Fruit fly (Drosophila melanogaster) whole organism, embryonic: ENCODE measurements around the gene CG10383.
A peak's percentile ranks its signal among the peaks of the same experiment; 100 is the strongest.

ENCODE experiments used
- CG10959 ChIP-seq: fragments of 200-800 bp; sonication (Bioruptor generic); IDR thresholded peaks from 2 replicates; pipeline ENCODE4 v1.3.6; 2022; ENCODE audit warnings: missing biosample characterization, missing genetic modification characterization
- CG11398 ChIP-seq: fragments of 200-800 bp; sonication (Bioruptor generic); optimal IDR thresholded peaks from 2 replicates; lab custom pipeline; 2016; ENCODE audit warnings: missing biosample characterization, missing genetic modification characterization
- CG11504 ChIP-seq: fragments of 200-800 bp; sonication (Bioruptor generic); optimal IDR thresholded peaks from 3 replicates; lab custom pipeline; 2019; ENCODE audit warnings: missing biosample characterization, mild to moderate bottlenecking, missing genetic modification characterization, moderate library complexity
- CG11695 ChIP-seq: fragments of 200-800 bp; sonication (Bioruptor generic); IDR thresholded peaks from 3 replicates; pipeline ENCODE4 v1.3.6; 2022; ENCODE audit warnings: missing biosample characterization, missing genetic modification characterization
- CG12155 ChIP-seq: fragments of 200-800 bp; sonication (Bioruptor generic); optimal IDR thresholded peaks from 3 replicates; lab custom pipeline; 2016; ENCODE audit warnings: missing biosample characterization, missing genetic modification characterization
- CG12219 ChIP-seq: fragments of 200-800 bp; sonication (Bioruptor generic); optimal IDR thresholded peaks from 3 replicates; lab custom pipeline; 2018; ENCODE audit warnings: missing biosample characterization, mild to moderate bottlenecking, missing genetic modification characterization
- CG14667 ChIP-seq: fragments of 200-800 bp; sonication (Bioruptor generic); IDR thresholded peaks from 2 replicates; pipeline ENCODE4 v1.3.6; 2022; ENCODE audit warnings: missing biosample characterization, missing genetic modification characterization
- CG14710 ChIP-seq: fragments of 200-800 bp; sonication (Bioruptor generic); optimal IDR thresholded peaks from 3 replicates; lab custom pipeline; 2019; ENCODE audit warnings: missing biosample characterization, mild to moderate bottlenecking, missing genetic modification characterization, moderate library complexity
- CG15601 ChIP-seq: fragments of 200-800 bp; sonication (Bioruptor generic); optimal IDR thresholded peaks from 3 replicates; lab custom pipeline; 2019; ENCODE audit warnings: missing biosample characterization, mild to moderate bottlenecking, missing genetic modification characterization, moderate library complexity
- CG1603 ChIP-seq: fragments of 200-800 bp; sonication (Bioruptor generic); optimal IDR thresholded peaks from 2 replicates; lab custom pipeline; 2019; ENCODE audit warnings: missing biosample characterization, mild to moderate bottlenecking, missing genetic modification characterization, moderate library complexity
- CG16815 ChIP-seq: fragments of 200-800 bp; sonication (Bioruptor generic); optimal IDR thresholded peaks from 3 replicates; lab custom pipeline; 2017; ENCODE audit warnings: missing biosample characterization, mild to moderate bottlenecking, missing genetic modification characterization
- CG17186 ChIP-seq: fragments of 200-800 bp; sonication (Bioruptor generic); optimal IDR thresholded peaks from 3 replicates; lab custom pipeline; 2017; ENCODE audit warnings: missing biosample characterization, missing genetic modification reagents, missing genetic modification characterization
- CG17385 ChIP-seq: fragments of 200-800 bp; sonication (Bioruptor generic); optimal IDR thresholded peaks from 3 replicates; lab custom pipeline; 2018; ENCODE audit warnings: missing biosample characterization, mild to moderate bottlenecking, missing genetic modification characterization
- CG1832 ChIP-seq: fragments of 200-800 bp; sonication (Bioruptor generic); optimal IDR thresholded peaks from 2 replicates; lab custom pipeline; 2017; ENCODE audit warnings: missing biosample characterization, mild to moderate bottlenecking, missing genetic modification characterization, inconsistent platforms
- CG30431 ChIP-seq: fragments of 200-800 bp; sonication (Bioruptor generic); optimal IDR thresholded peaks from 2 replicates; lab custom pipeline; 2017; ENCODE audit warnings: missing biosample characterization, missing genetic modification characterization
- CG3281 ChIP-seq: fragments of 200-800 bp; sonication (Bioruptor generic); optimal IDR thresholded peaks from 3 replicates; lab custom pipeline; 2017; ENCODE audit warnings: missing biosample characterization, mild to moderate bottlenecking, missing genetic modification characterization
- CG34224 ChIP-seq: fragments of 200-800 bp; sonication (Bioruptor generic); IDR thresholded peaks from 3 replicates; pipeline ENCODE4 v1.3.6; 2022; ENCODE audit warnings: missing biosample characterization, missing genetic modification characterization; ENCODE audit not compliant: partially characterized antibody
- CG4707 ChIP-seq: fragments of 200-800 bp; sonication (Bioruptor generic); optimal IDR thresholded peaks from 2 replicates; lab custom pipeline; 2018; ENCODE audit warnings: missing biosample characterization, mild to moderate bottlenecking, missing genetic modification characterization, moderate library complexity
- CG4730 ChIP-seq: fragments of 200-800 bp; sonication (Bioruptor generic); IDR thresholded peaks from 2 replicates; pipeline ENCODE4 v1.3.6; 2022; ENCODE audit warnings: missing biosample characterization, missing genetic modification characterization
- CG5245 ChIP-seq: fragments of 200-800 bp; sonication (Bioruptor generic); optimal IDR thresholded peaks from 3 replicates; lab custom pipeline; 2016; ENCODE audit warnings: missing biosample characterization, missing genetic modification characterization
- CG8924 ChIP-seq: fragments of 200-800 bp; optimal IDR thresholded peaks from 3 replicates; lab custom pipeline; 2019; ENCODE audit warnings: missing biosample characterization, mild to moderate bottlenecking, missing genetic modification characterization, moderate library complexity
- D19A ChIP-seq: fragments of 200-800 bp; optimal IDR thresholded peaks from 3 replicates; lab custom pipeline; 2019; ENCODE audit warnings: missing biosample characterization, mild to moderate bottlenecking, missing genetic modification characterization, moderate library complexity
- Deaf1 ChIP-seq: fragments of 200-800 bp; optimal IDR thresholded peaks from 3 replicates; lab custom pipeline; 2019; ENCODE audit warnings: missing biosample characterization, mild to moderate bottlenecking, missing genetic modification characterization, moderate library complexity
- Dek ChIP-seq: fragments of 200-800 bp; sonication (Bioruptor generic); optimal IDR thresholded peaks from 3 replicates; lab custom pipeline; 2019; ENCODE audit warnings: missing biosample characterization, mild to moderate bottlenecking, missing genetic modification characterization, moderate library complexity
- Elba2 ChIP-seq: fragments of 200-800 bp; sonication (Bioruptor generic); optimal IDR thresholded peaks from 3 replicates; lab custom pipeline; 2016; ENCODE audit warnings: missing biosample characterization, missing genetic modification characterization
- Ets97D ChIP-seq: fragments of 200-800 bp; sonication (Bioruptor generic); optimal IDR thresholded peaks from 3 replicates; lab custom pipeline; 2016; ENCODE audit warnings: missing biosample characterization, missing genetic modification characterization
- HmgD ChIP-seq: fragments of 200-800 bp; sonication (Bioruptor generic); optimal IDR thresholded peaks from 3 replicates; lab custom pipeline; 2016; ENCODE audit warnings: missing biosample characterization, missing genetic modification characterization
- Kr ChIP-seq: fragments of 200-800 bp; sonication (Bioruptor generic); optimal IDR thresholded peaks from 2 replicates; lab custom pipeline; 2017; ENCODE audit warnings: missing biosample characterization, mild to moderate bottlenecking, missing genetic modification characterization
- Side ChIP-seq: fragments of 200-800 bp; sonication (Bioruptor generic); optimal IDR thresholded peaks from 2 replicates; lab custom pipeline; 2016; ENCODE audit warnings: missing biosample characterization, missing genetic modification characterization
- Vsx1 ChIP-seq: fragments of 200-800 bp; sonication (Bioruptor generic); optimal IDR thresholded peaks from 2 replicates; lab custom pipeline; 2017; ENCODE audit warnings: missing biosample characterization, mild to moderate bottlenecking, missing genetic modification characterization, missing genetic modification reagents
- Xrp1 ChIP-seq: fragments of 200-800 bp; sonication (Bioruptor generic); IDR thresholded peaks from 2 replicates; pipeline ENCODE4 v1.3.6; 2022; ENCODE audit warnings: missing biosample characterization, missing genetic modification characterization
- cad ChIP-seq: fragments of >200 bp; optimal IDR thresholded peaks from 2 replicates; lab custom pipeline; 2017; ENCODE audit warnings: missing biosample characterization, missing genetic modification characterization
- chinmo ChIP-seq: fragments of 200-800 bp; sonication (Bioruptor generic); IDR thresholded peaks from 4 replicates; pipeline ENCODE4 v1.3.6; 2022; ENCODE audit warnings: missing biosample characterization, missing genetic modification characterization; ENCODE audit not compliant: partially characterized antibody
- disco-r ChIP-seq: fragments of 200-800 bp; sonication (Bioruptor generic); optimal IDR thresholded peaks from 2 replicates; lab custom pipeline; 2016; ENCODE audit warnings: missing biosample characterization, missing genetic modification characterization
- dpn ChIP-seq, 2 experiments: fragments of 200-800 bp; sonication (Bioruptor generic); optimal IDR thresholded peaks; 3 replicates each; lab custom pipeline; 2016; ENCODE audit warnings: missing biosample characterization in 2 of 2, missing genetic modification characterization in 2 of 2
- gfzf ChIP-seq: fragments of 200-800 bp; sonication (Bioruptor generic); optimal IDR thresholded peaks from 2 replicates; lab custom pipeline; 2016; ENCODE audit warnings: missing biosample characterization, mild to moderate bottlenecking, missing genetic modification characterization, moderate library complexity
- klu ChIP-seq: fragments of 200-800 bp; sonication (Bioruptor generic); IDR thresholded peaks from 2 replicates; pipeline ENCODE4 v1.3.6; 2022; ENCODE audit warnings: missing biosample characterization, missing genetic modification characterization
- phol ChIP-seq: fragments of 200-800 bp; sonication (Bioruptor generic); optimal IDR thresholded peaks from 3 replicates; lab custom pipeline; 2018; ENCODE audit warnings: missing biosample characterization, mild to moderate bottlenecking, missing genetic modification characterization, moderate library complexity
- pum ChIP-seq: fragments of 200-800 bp; sonication (Bioruptor generic); optimal IDR thresholded peaks from 2 replicates; lab custom pipeline; 2016; ENCODE audit warnings: missing biosample characterization, missing genetic modification characterization
- ranshi ChIP-seq: fragments of 200-800 bp; sonication (Bioruptor generic); IDR thresholded peaks from 2 replicates; pipeline ENCODE4 v1.3.6; 2022; ENCODE audit warnings: missing biosample characterization, missing genetic modification characterization
- rib ChIP-seq: fragments of 200-800 bp; sonication (Bioruptor generic); IDR thresholded peaks from 2 replicates; pipeline ENCODE4 v1.3.6; 2022; ENCODE audit warnings: missing biosample characterization, missing genetic modification characterization
- scrt ChIP-seq: fragments of 200-800 bp; sonication (Bioruptor generic); optimal IDR thresholded peaks from 2 replicates; lab custom pipeline; 2018; ENCODE audit warnings: missing biosample characterization, mild to moderate bottlenecking, missing genetic modification characterization, moderate library complexity
- sens ChIP-seq: fragments of 200-800 bp; sonication (Bioruptor generic); peaks from one replicate; lab custom pipeline; 2016; ENCODE audit warnings: missing biosample characterization, missing genetic modification characterization
- sug ChIP-seq: fragments of 200-800 bp; optimal IDR thresholded peaks from 2 replicates; lab custom pipeline; 2019; ENCODE audit warnings: missing biosample characterization, mild to moderate bottlenecking, missing genetic modification characterization, moderate library complexity
- toy ChIP-seq: fragments of 200-800 bp; sonication (Bioruptor generic); IDR thresholded peaks from 2 replicates; pipeline ENCODE4 v1.3.6; 2022; ENCODE audit warnings: missing biosample characterization, missing genetic modification characterization
- trem ChIP-seq: fragments of 200-800 bp; optimal IDR thresholded peaks from 3 replicates; lab custom pipeline; 2019; ENCODE audit warnings: missing biosample characterization, mild to moderate bottlenecking, missing genetic modification characterization, moderate library complexity
- ttk ChIP-seq: fragments of 200-800 bp; sonication (Bioruptor generic); IDR thresholded peaks from 2 replicates; pipeline ENCODE4 v2.1.2; 2022; ENCODE audit warnings: missing biosample characterization, missing genetic modification characterization
- vvl ChIP-seq: fragments of 200-800 bp; sonication (Bioruptor generic); IDR thresholded peaks from 2 replicates; pipeline ENCODE4 v1.3.6; 2022; ENCODE audit warnings: missing biosample characterization, missing genetic modification characterization
- yki ChIP-seq: fragments of >200 bp; optimal IDR thresholded peaks from 3 replicates; lab custom pipeline; 2018
- zf30C ChIP-seq: fragments of 200-800 bp; sonication (Bioruptor generic); optimal IDR thresholded peaks from 3 replicates; lab custom pipeline; 2018; ENCODE audit warnings: missing biosample characterization, mild to moderate bottlenecking, missing genetic modification characterization

The CG10383 gene

DNA sequence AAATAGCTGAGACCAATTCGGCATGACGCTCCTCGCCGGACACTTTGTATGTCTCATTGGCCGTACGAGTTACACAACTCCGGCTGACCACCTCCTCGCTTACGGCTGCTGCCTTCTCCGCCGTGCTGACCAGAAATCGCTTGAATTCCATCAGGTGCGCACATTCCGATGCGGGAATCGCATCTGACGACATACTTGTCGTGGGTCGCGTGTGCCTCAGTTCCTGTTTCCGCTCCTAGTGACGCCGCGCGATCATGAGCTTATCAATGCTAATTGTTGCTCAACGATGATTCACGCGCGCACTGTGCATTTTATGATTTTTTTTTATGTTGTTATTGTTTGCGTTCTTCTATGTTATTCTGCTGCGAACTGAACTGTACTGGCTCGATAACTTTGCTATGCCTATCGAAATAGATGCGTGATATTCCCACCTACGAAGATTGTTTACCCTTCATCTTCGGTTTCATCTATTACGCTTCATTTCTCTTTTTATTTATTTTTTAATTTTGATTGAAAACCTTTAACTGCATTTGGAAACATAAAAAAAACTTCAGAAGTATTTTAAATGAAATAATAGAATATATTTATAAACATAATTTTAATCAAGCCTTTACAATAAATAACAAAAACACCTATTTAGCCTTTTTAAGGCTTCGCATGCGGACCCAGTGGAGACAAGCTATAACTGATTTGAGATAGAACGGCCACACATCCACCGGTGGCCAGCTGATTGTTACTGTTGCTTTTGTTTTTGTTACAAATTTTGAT lies 7.5 kb upstream of the CG10383 start, which contains the start of the genes CG10376 and CG10343 (continued):
- TF ChIP-seq HmgD (GFP tag; lab: Kevin White, UChicago) (no peak), Vsx1 (GFP tag; lab: Kevin White, UChicago) (peak; percentile 72), klu (GFP tag; lab: Robert Waterston, UW) (peak; percentile 85; the same call in 1 of the 2 replicates), pum (GFP tag; lab: Kevin White, UChicago) (peak; percentile 65), toy (GFP tag; lab: Robert Waterston, UW) (no peak; the same call in 1 of the 2 replicates), Kr (peak; percentile 15), cad (GFP tag; lab: Kevin White, UChicago) (no peak), CG10959 (GFP tag; lab: Robert Waterston, UW) (peak; percentile 48; the same call in 1 of the 2 replicates), CG4707 (peak; percentile 9), phol (peak; percentile 96), CG11695 (peak; percentile 70; the same call in 1 of the 3 replicates), Dek (tag; lab: Kevin White, UChicago) (peak; percentile 92), ttk (GFP tag; lab: Robert Waterston, UW) (peak; percentile 84), Xrp1 (GFP tag; lab: Robert Waterston, UW) (peak; percentile 86), disco-r (GFP tag; lab: Kevin White, UChicago) (no peak), CG3281 (peak; percentile 77), D19A (peak; percentile 99), scrt (GFP tag; lab: Kevin White, UChicago) (peak; percentile 89), vvl (GFP tag; lab: Robert Waterston, UW) (peak; percentile 76), CG12219 (GFP tag; lab: Kevin White, UChicago) (peak; percentile 4), chinmo (no peak), Ets97D (GFP tag; lab: Kevin White, UChicago) (peak; percentile 35), yki (lab: Kevin White, UChicago) (no peak), CG8924 (tag; lab: Kevin White, UChicago) (peak; percentile 95), Deaf1 (peak; percentile 65), ranshi (GFP tag; lab: Robert Waterston, UW) (peak; percentile 83; the same call in 1 of the 2 replicates)

DNA sequence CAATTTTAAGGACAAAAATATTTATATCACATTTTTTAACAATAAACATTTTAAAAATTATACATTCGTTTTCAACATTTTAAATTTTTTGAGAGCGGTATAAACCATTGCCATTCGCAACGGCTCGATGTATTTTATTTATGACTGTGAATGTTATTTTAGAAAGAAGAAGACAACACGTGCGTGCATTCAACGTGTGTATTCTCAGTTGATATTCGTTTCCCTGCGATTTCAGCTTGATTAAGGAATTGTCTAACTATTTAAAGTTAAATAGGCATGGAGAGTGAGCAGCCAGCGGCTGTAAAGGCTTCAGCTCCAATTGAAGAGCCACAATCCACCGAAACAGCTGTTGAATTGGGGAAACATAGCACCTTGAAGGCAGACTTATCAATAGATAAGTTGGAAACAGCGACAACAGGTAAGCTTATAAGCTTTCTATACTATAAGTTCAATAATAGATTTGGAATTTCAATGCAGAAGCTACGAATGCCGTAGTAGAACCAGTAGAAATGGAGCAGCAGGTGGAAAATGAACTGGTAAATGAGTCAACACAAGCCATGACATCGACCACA lies 3.2 kb upstream of the CG10383 start, which contains the start of gene CG10341:
Gene CG10341, plus strand, starts transcription at position 156 of the 572 bp plus-strand sequence.
- peak; percentile 15 for TF ChIP-seq trem (tag; lab: Kevin White, UChicago)
- no peak for TF ChIP-seq zf30C (GFP tag; lab: Kevin White, UChicago)
- TF ChIP-seq CG15601 (tag; lab: Kevin White, UChicago) = no peak
- TF ChIP-seq Ets97D (GFP tag; lab: Kevin White, UChicago) = peak; percentile 16
- TF ChIP-seq CG30431 (GFP tag; lab: Kevin White, UChicago) = no peak
- no peak for TF ChIP-seq Elba2 (GFP tag; lab: Kevin White, UChicago)
- no peak for TF ChIP-seq CG11398 (GFP tag; lab: Kevin White, UChicago)
- no peak for TF ChIP-seq CG34224 (GFP tag; lab: Robert Waterston, UW)
- TF ChIP-seq CG17385 (GFP tag; lab: Kevin White, UChicago) = peak; percentile 98
- no peak for TF ChIP-seq CG4730 (GFP tag; lab: Robert Waterston, UW)
- no peak for TF ChIP-seq toy (GFP tag; lab: Robert Waterston, UW)
- TF ChIP-seq rib (GFP tag; lab: Robert Waterston, UW) = no peak
- no peak for TF ChIP-seq Side
- TF ChIP-seq CG16815 (GFP tag; lab: Kevin White, UChicago) = no peak
- TF ChIP-seq CG5245 (GFP tag; lab: Kevin White, UChicago) = no peak
- no peak for TF ChIP-seq CG14667
- no peak for TF ChIP-seq CG1832 (GFP tag; lab: Kevin White, UChicago)
- TF ChIP-seq CG17186 = no peak
- no peak for TF ChIP-seq CG11504 (tag; lab: Kevin White, UChicago)
- no peak for TF ChIP-seq sens
- no peak for TF ChIP-seq dpn (GFP tag; optimal IDR thresholded peaks at IDR 0.05; lab: Kevin White, UChicago)
- TF ChIP-seq CG14710 (tag; lab: Kevin White, UChicago) = peak; percentile 16
- no peak for TF ChIP-seq CG12155 (GFP tag; lab: Kevin White, UChicago)
- peak; percentile 3 for TF ChIP-seq gfzf
- peak; percentile 52 for TF ChIP-seq sug (tag; lab: Kevin White, UChicago)
- peak; percentile 7 for TF ChIP-seq CG1603 (tag; lab: Kevin White, UChicago)
